Fruit fly (Drosophila melanogaster): Measurements from ENCODE around the gene Ranbp21.

DNA sequence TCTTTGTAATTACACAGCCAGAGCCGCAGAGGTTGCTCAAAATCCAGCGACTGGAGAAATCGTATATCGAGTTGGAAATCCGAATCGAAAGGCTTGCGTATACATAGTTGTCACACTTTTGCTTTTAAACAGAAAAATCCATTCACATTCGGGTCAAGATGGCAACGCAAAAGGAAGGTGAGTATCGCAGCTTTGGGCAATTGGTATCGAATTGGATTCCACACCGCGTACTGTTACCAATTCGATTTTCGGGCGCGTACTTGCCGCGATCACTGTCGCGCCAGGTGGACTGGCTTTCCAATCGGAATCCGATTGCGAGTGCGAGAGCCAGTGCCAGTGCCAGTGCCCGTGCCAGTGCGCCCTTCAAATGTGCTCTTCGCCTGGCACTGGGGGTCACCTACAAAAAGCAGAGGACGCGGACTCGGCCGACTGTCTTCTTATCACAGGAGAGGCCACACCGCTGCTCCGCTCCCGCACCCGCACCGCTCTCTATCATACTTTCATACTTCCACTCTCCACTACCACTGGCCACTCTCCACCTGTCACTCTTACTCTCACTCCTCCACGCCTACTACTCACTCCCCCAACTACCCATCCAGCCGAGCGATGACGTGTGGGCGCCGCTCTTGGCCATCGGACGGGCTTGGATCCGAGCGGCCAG, 15.5 kb upstream of the Ranbp21 start:
- no peak for TF ChIP-seq Sox14 (GFP tag; optimal IDR thresholded peaks at IDR 0.05)
- TF ChIP-seq CG7368 (GFP tag; optimal IDR thresholded peaks at IDR 0.05): no peak
- no peak for TF ChIP-seq dsx (GFP tag; optimal IDR thresholded peaks at IDR 0.05; ENCODE audit: poor library complexity, severe bottlenecking)
- no peak for TF ChIP-seq CG9139 (GFP tag; optimal IDR thresholded peaks at IDR 0.05)
- peak; percentile 25 for TF ChIP-seq Blimp-1 (GFP tag; optimal IDR thresholded peaks at IDR 0.05)
- no peak for TF ChIP-seq CG16779 (tag; optimal IDR thresholded peaks at IDR 0.05)
- TF ChIP-seq eg (GFP tag; IDR thresholded peaks at IDR 0.05): no peak
- TF ChIP-seq achi (GFP tag; optimal IDR thresholded peaks at IDR 0.05): no peak
- TF ChIP-seq topi (GFP tag; optimal IDR thresholded peaks at IDR 0.05): no peak
- TF ChIP-seq CG3032 (tag; optimal IDR thresholded peaks at IDR 0.05): no peak
- TF ChIP-seq Hr38 (GFP tag; optimal IDR thresholded peaks at IDR 0.05): no peak
- TF ChIP-seq esn (GFP tag; optimal IDR thresholded peaks at IDR 0.05): no peak

Measured in whole organism, prepupa.